Worm (Caenorhabditis elegans) whole organism, L4 larva: Measurements from ENCODE around the gene T10G3.8.

Source experiments
- ZK546.5 ChIP-seq, 2 experiments: sonication (generic microtip); optimal IDR thresholded peaks; 2 replicates each; lab custom pipeline; 2017; ENCODE audit warnings: missing biosample characterization in 2 of 2, missing genetic modification characterization in 2 of 2
- lsy-2 ChIP-seq, 2 experiments: fragments of 150-350 bp in 1 of 2; sonication (generic microtip) in 1 of 2; optimal IDR thresholded peaks; 2 replicates each; lab custom pipeline; 2014 to 2017; ENCODE audit warnings: missing biosample characterization in 2 of 2, missing genetic modification characterization in 2 of 2
- nhr-237 ChIP-seq: sonication (generic microtip); optimal IDR thresholded peaks from 2 replicates; lab custom pipeline; 2017; ENCODE audit warnings: missing biosample characterization, missing genetic modification characterization

DNA sequence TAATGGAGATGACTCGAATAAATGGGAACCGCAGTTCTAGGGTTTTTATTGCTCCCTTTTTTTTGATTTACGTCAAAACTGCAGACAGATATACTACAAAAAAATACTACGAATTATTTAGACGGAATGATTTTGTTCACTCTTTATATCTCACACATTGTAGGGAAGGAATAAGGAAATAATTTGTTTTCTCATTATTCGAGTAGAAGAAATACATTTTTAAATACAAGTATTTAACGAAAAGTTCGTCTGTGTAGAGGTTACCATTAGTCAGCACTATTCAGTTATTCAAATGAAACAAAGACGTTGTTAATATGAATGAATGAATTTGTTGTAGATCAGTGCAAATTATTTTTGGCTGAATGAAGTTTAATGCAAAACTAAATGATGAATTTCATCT lies 49.5 kb downstream of the T10G3.8 start, which contains the start of gene srd-18:
- TF ChIP-seq nhr-237 (tag; lab: Kevin White, UChicago) (no peak), lsy-2 (tag; optimal IDR thresholded peaks at IDR 0.05; lab: Kevin White, UChicago) (no peak), ZK546.5 (tag; optimal IDR thresholded peaks at IDR 0.05; lab: Kevin White, UChicago) (no peak)
